Fruit fly (Drosophila melanogaster) whole organism, adult: ENCODE measurements around the gene mRpS7.

Experiments used
- CG12768 ChIP-seq: fragments of 200-800 bp; sonication (Bioruptor generic); optimal IDR thresholded peaks from 2 replicates; lab custom pipeline; 2017; ENCODE audit warnings: missing biosample characterization, missing genetic modification characterization, mild to moderate bottlenecking, moderate library complexity, missing genetic modification reagents
- CG33017 ChIP-seq: fragments of 200-800 bp; sonication (Bioruptor generic); optimal IDR thresholded peaks from 2 replicates; lab custom pipeline; 2018; ENCODE audit warnings: missing biosample characterization, mild to moderate bottlenecking, missing genetic modification characterization, moderate library complexity
- CG5204 ChIP-seq: fragments of 200-800 bp; sonication (Bioruptor generic); optimal IDR thresholded peaks from 2 replicates; lab custom pipeline; 2016; ENCODE audit warnings: missing biosample characterization, missing genetic modification characterization
- CG7045 ChIP-seq: fragments of 200-800 bp; sonication (Bioruptor generic); optimal IDR thresholded peaks from 2 replicates; lab custom pipeline; 2017; ENCODE audit warnings: missing biosample characterization, mild to moderate bottlenecking, missing genetic modification characterization
- Clk ChIP-seq: fragments of 200-800 bp; sonication (Bioruptor generic); optimal IDR thresholded peaks from 2 replicates; lab custom pipeline; 2017; ENCODE audit warnings: missing biosample characterization, missing genetic modification characterization
- Crg-1 ChIP-seq: fragments of 200-800 bp; sonication (Bioruptor generic); optimal IDR thresholded peaks from 2 replicates; lab custom pipeline; 2016; ENCODE audit warnings: missing biosample characterization, missing genetic modification characterization
- kay ChIP-seq: fragments of 200-800 bp; sonication (Bioruptor generic); peaks from one replicate; lab custom pipeline; 2016; ENCODE audit warnings: missing biosample characterization, missing genetic modification characterization, borderline replicate concordance
- pad ChIP-seq: fragments of 200-800 bp; sonication (Bioruptor generic); optimal IDR thresholded peaks from 3 replicates; lab custom pipeline; 2017; ENCODE audit warnings: missing biosample characterization, missing genetic modification characterization, mild to moderate bottlenecking, moderate library complexity, missing genetic modification reagents
- tj ChIP-seq: fragments of 200-800 bp; sonication (Bioruptor generic); optimal IDR thresholded peaks from 3 replicates; lab custom pipeline; 2017; ENCODE audit warnings: missing biosample characterization, mild to moderate bottlenecking, missing genetic modification characterization, moderate library complexity

dm6 chr2L:10356508-10356907 lies 30.0 kb upstream of the mRpS7 start, which contains the start of the genes CtsL4 and ClpP:
- TF ChIP-seq kay (GFP tag; lab: Kevin White, UChicago) = no peak
- TF ChIP-seq tj (GFP tag; lab: Kevin White, UChicago) = peak; percentile 72
- no peak for TF ChIP-seq Crg-1 (GFP tag; lab: Kevin White, UChicago)
- TF ChIP-seq CG33017 = no peak
- TF ChIP-seq CG5204 (GFP tag; lab: Kevin White, UChicago) = no peak
- TF ChIP-seq CG7045 (GFP tag; lab: Kevin White, UChicago) = no peak
- no peak for TF ChIP-seq CG12768 (GFP tag; lab: Kevin White, UChicago)
- no peak for TF ChIP-seq pad (GFP tag; lab: Kevin White, UChicago)
- no peak for TF ChIP-seq Clk (GFP tag; lab: Kevin White, UChicago)
